Worm (Caenorhabditis elegans) whole organism, young adult: ENCODE measurements around the gene B0280.7.

Source experiments
- B0261.1 ChIP-seq: sonication (generic microtip); optimal IDR thresholded peaks from 2 replicates; lab custom pipeline; 2016; ENCODE audit warnings: mild to moderate bottlenecking, missing genetic modification characterization, moderate library complexity, missing compliant biosample characterization
- F10E7.11 ChIP-seq: sonication (generic microtip); optimal IDR thresholded peaks from 2 replicates; lab custom pipeline; 2017; ENCODE audit warnings: mild to moderate bottlenecking, missing genetic modification characterization, moderate library complexity, missing compliant biosample characterization
- F23B12.7 ChIP-seq: sonication (generic microtip); optimal IDR thresholded peaks from 2 replicates; lab custom pipeline; 2017; ENCODE audit warnings: missing genetic modification characterization, mild to moderate bottlenecking, missing compliant biosample characterization, antibody characterized with exemption, moderate library complexity; ENCODE audit not compliant: insufficient read depth
- F52B5.7 ChIP-seq: sonication (generic microtip); optimal IDR thresholded peaks from 2 replicates; lab custom pipeline; 2016; ENCODE audit warnings: mild to moderate bottlenecking, missing genetic modification characterization, missing compliant biosample characterization
- Y53G8AR.9 ChIP-seq: fragments of 200-800 bp; sonication (Bioruptor generic); conservative IDR thresholded peaks from 2 replicates; pipeline ENCODE4 v1.3.6; 2022; ENCODE audit warnings: missing genetic modification reagents, missing genetic modification characterization, missing compliant biosample characterization
- ZK185.1 ChIP-seq: sonication (generic microtip); optimal IDR thresholded peaks from 2 replicates; lab custom pipeline; 2016; ENCODE audit warnings: mild to moderate bottlenecking, missing genetic modification characterization, missing compliant biosample characterization; ENCODE audit not compliant: poor library complexity, severe bottlenecking
- ama-1 ChIP-seq, 3 experiments: fragments of 150-350 bp in 1 of 3; sonication (generic microtip) in 2 of 3; optimal IDR thresholded peaks; 2 replicates each; lab custom pipeline; 2014 to 2018; ENCODE audit warnings: missing biosample characterization in 2 of 3, missing genetic modification characterization in 2 of 3, missing genetic modification reagents in 2 of 3
- atf-7 ChIP-seq: sonication (generic microtip); optimal IDR thresholded peaks from 2 replicates; lab custom pipeline; 2017; ENCODE audit warnings: mild to moderate bottlenecking, missing genetic modification characterization, missing compliant biosample characterization
- attf-5 ChIP-seq: fragments of 200-800 bp; sonication (Bioruptor generic); optimal IDR thresholded peaks from 2 replicates; lab custom pipeline; 2018; ENCODE audit warnings: mild to moderate bottlenecking, missing genetic modification characterization, missing compliant biosample characterization
- cebp-1 ChIP-seq, 2 experiments: fragments of 200-800 bp in 1 of 2; sonication (Bioruptor generic) in 1 of 2; sonication (generic microtip) in 1 of 2; IDR thresholded peaks in 1 of 2; optimal IDR thresholded peaks in 1 of 2; 2 replicates each; pipeline versions ENCODE4 v1.3.6 to Lab custom; 2017 to 2022; ENCODE audit warnings: missing compliant biosample characterization in 2 of 2, missing genetic modification characterization in 2 of 2, mild to moderate bottlenecking in 1 of 2, missing genetic modification reagents in 1 of 2, moderate library complexity in 1 of 2
- chd-7 ChIP-seq: sonication (generic microtip); optimal IDR thresholded peaks from 2 replicates; lab custom pipeline; 2016; ENCODE audit warnings: mild to moderate bottlenecking, missing genetic modification characterization, moderate library complexity, missing compliant biosample characterization
- dpl-1 ChIP-seq: fragments of 150-350 bp; optimal IDR thresholded peaks from 2 replicates; lab custom pipeline; 2014; ENCODE audit warnings: missing biosample characterization, missing genetic modification reagents, missing genetic modification characterization
- egl-44 ChIP-seq: fragments of 200-800 bp; sonication (Bioruptor generic); IDR thresholded peaks from 2 replicates; pipeline ENCODE4 v1.3.6; 2022; ENCODE audit warnings: missing genetic modification reagents, missing genetic modification characterization, missing compliant biosample characterization
- him-1 ChIP-seq: sonication (generic microtip); optimal IDR thresholded peaks from 2 replicates; lab custom pipeline; 2016; ENCODE audit warnings: missing genotype, missing genetic modification reagents, missing genetic modification characterization, missing compliant biosample characterization
- hmg-1.2 ChIP-seq: fragments of 200-800 bp; sonication (Bioruptor generic); IDR thresholded peaks from 2 replicates; pipeline ENCODE4 v1.3.6; 2022; ENCODE audit warnings: missing genetic modification reagents, missing genetic modification characterization, missing compliant biosample characterization
- hsf-1 ChIP-seq: fragments of 200-800 bp; sonication (Bioruptor generic); IDR thresholded peaks from 2 replicates; pipeline ENCODE4 v1.3.6; 2022; ENCODE audit warnings: missing genetic modification reagents, missing genetic modification characterization, missing compliant biosample characterization
- lag-1 ChIP-seq: fragments of 200-800 bp; sonication (Bioruptor generic); IDR thresholded peaks from 2 replicates; pipeline ENCODE4 v1.3.6; 2022; ENCODE audit warnings: missing genetic modification reagents, missing genetic modification characterization, missing compliant biosample characterization
- let-526 ChIP-seq: fragments of 200-800 bp; sonication (Bioruptor generic); IDR thresholded peaks from 2 replicates; pipeline ENCODE4 v1.3.6; 2022; ENCODE audit warnings: missing genetic modification reagents, missing genetic modification characterization, missing compliant biosample characterization
- let-607 ChIP-seq, 2 experiments: fragments of 200-800 bp in 1 of 2; sonication (Bioruptor generic) in 1 of 2; sonication (generic microtip) in 1 of 2; optimal IDR thresholded peaks; 2 replicates each; lab custom pipeline; 2016 to 2018; ENCODE audit warnings: mild to moderate bottlenecking in 2 of 2, missing compliant biosample characterization in 2 of 2, missing genetic modification characterization in 2 of 2, moderate library complexity in 2 of 2, missing genotype in 1 of 2
- lin-40 ChIP-seq: sonication (generic microtip); optimal IDR thresholded peaks from 2 replicates; lab custom pipeline; 2016; ENCODE audit warnings: missing genetic modification characterization, mild to moderate bottlenecking, missing compliant biosample characterization, missing genotype, missing genetic modification reagents
- lin-54 ChIP-seq: fragments of 200-800 bp; sonication (Bioruptor generic); optimal IDR thresholded peaks from 2 replicates; lab custom pipeline; 2018; ENCODE audit warnings: mild to moderate bottlenecking, missing genetic modification characterization, missing compliant biosample characterization
- lsl-1 ChIP-seq: fragments of 200-800 bp; sonication (Bioruptor generic); optimal IDR thresholded peaks from 2 replicates; lab custom pipeline; 2018; ENCODE audit warnings: mild to moderate bottlenecking, missing genetic modification characterization, moderate library complexity, missing compliant biosample characterization
- lsy-27 ChIP-seq: sonication (generic microtip); optimal IDR thresholded peaks from 2 replicates; lab custom pipeline; 2017; ENCODE audit warnings: missing genetic modification characterization, mild to moderate bottlenecking, missing compliant biosample characterization, antibody characterized with exemption, missing genotype, borderline replicate concordance; ENCODE audit not compliant: insufficient read depth
- madf-8 ChIP-seq: fragments of 200-800 bp; sonication (Bioruptor generic); conservative IDR thresholded peaks from 2 replicates; pipeline ENCODE4 v1.3.6; 2022; ENCODE audit warnings: missing genetic modification reagents, missing genetic modification characterization, missing compliant biosample characterization
- mcd-1 ChIP-seq: fragments of 200-800 bp; sonication (Bioruptor generic); IDR thresholded peaks from 2 replicates; pipeline ENCODE4 v1.3.6; 2022; ENCODE audit warnings: missing genetic modification reagents, missing genetic modification characterization, missing compliant biosample characterization
- mxl-1 ChIP-seq: sonication (generic microtip); optimal IDR thresholded peaks from 2 replicates; lab custom pipeline; 2016; ENCODE audit warnings: missing genetic modification characterization, missing compliant biosample characterization
- nhr-120 ChIP-seq: fragments of 200-800 bp; sonication (Bioruptor generic); IDR thresholded peaks from 2 replicates; pipeline ENCODE4 v1.3.6; 2022; ENCODE audit warnings: missing genetic modification characterization, missing compliant biosample characterization
- nhr-80 ChIP-seq: sonication (generic microtip); optimal IDR thresholded peaks from 2 replicates; lab custom pipeline; 2016; ENCODE audit warnings: missing genetic modification characterization, missing compliant biosample characterization
- pha-4 ChIP-seq: fragments of 150-350 bp; sonication (generic microtip); optimal IDR thresholded peaks from 2 replicates; lab custom pipeline; 2014; ENCODE audit warnings: missing biosample characterization, missing genetic modification reagents, missing genetic modification characterization
- repo-1 ChIP-seq: sonication (generic microtip); optimal IDR thresholded peaks from 2 replicates; lab custom pipeline; 2017; ENCODE audit warnings: mild to moderate bottlenecking, missing genetic modification characterization, missing compliant biosample characterization
- snpc-1.1 ChIP-seq: sonication (generic microtip); optimal IDR thresholded peaks from 2 replicates; lab custom pipeline; 2017; ENCODE audit warnings: missing genetic modification characterization, mild to moderate bottlenecking, missing compliant biosample characterization, antibody characterized with exemption, moderate library complexity, missing genotype, missing genetic modification reagents; ENCODE audit not compliant: insufficient read depth
- snpc-1.3 ChIP-seq: sonication (generic microtip); optimal IDR thresholded peaks from 2 replicates; lab custom pipeline; 2017; ENCODE audit warnings: missing genetic modification characterization, mild to moderate bottlenecking, missing compliant biosample characterization, antibody characterized with exemption, moderate library complexity, missing genotype, missing genetic modification reagents; ENCODE audit not compliant: insufficient read depth
- snpc-3.4 ChIP-seq: sonication (generic microtip); optimal IDR thresholded peaks from 2 replicates; lab custom pipeline; 2017; ENCODE audit warnings: missing genetic modification characterization, mild to moderate bottlenecking, missing compliant biosample characterization, antibody characterized with exemption, moderate library complexity, missing genotype, missing genetic modification reagents
- snpc-4 ChIP-seq, 5 experiments: fragments of 150-350 bp in 1 of 5; sonication (generic microtip) in 4 of 5; optimal IDR thresholded peaks; 2 replicates each; lab custom pipeline; 2014 to 2018; ENCODE audit warnings: missing genetic modification characterization in 5 of 5, missing biosample characterization in 3 of 5, antibody characterized with exemption in 2 of 5, mild to moderate bottlenecking in 2 of 5, missing compliant biosample characterization in 2 of 5, missing genotype in 2 of 5, moderate library complexity in 2 of 5, missing genetic modification reagents in 1 of 5
- somi-1 ChIP-seq: fragments of 200-800 bp; sonication (Bioruptor generic); optimal IDR thresholded peaks from 2 replicates; lab custom pipeline; 2018; ENCODE audit warnings: mild to moderate bottlenecking, missing genetic modification characterization, missing compliant biosample characterization
- tbp1 ChIP-seq: fragments of 200-800 bp; sonication (Bioruptor generic); optimal IDR thresholded peaks from 2 replicates; lab custom pipeline; 2018; ENCODE audit warnings: mild to moderate bottlenecking, missing genetic modification characterization, missing compliant biosample characterization
- ztf-18 ChIP-seq: sonication (generic microtip); optimal IDR thresholded peaks from 2 replicates; lab custom pipeline; 2016; ENCODE audit warnings: missing genotype, mild to moderate bottlenecking, missing genetic modification characterization, missing compliant biosample characterization

B0280.7 gene

ce11 chrIII:7122860-7123259 is 11.2 kb upstream of the B0280.7 start, which contains the start of the genes B0280.9 and rpia-1:
TSS of gene B0280.9 (minus strand) at chrIII:7122895.
TSS of gene rpia-1 (plus strand) at chrIII:7123128.
- TF ChIP-seq egl-44 (GFP tag; lab: Robert Waterston, UW) (no peak), let-526 (no peak), lsy-27 (tag; lab: Kevin White, UChicago) (no peak), ama-1 (optimal IDR thresholded peaks at IDR 0.05; lab: Kevin White, UChicago) (no peak), ama-1 (GFP tag; optimal IDR thresholded peaks at IDR 0.05; lab: Kevin White, UChicago) (no peak), hmg-1.2 (peak; percentile 28; the same call in 1 of the 2 replicates), nhr-120 (GFP tag; lab: Robert Waterston, UW) (no peak), cebp-1 (GFP tag; IDR thresholded peaks at IDR 0.05; lab: Robert Waterston, UW) (no peak), cebp-1 (tag; optimal IDR thresholded peaks at IDR 0.05; lab: Kevin White, UChicago) (peak; percentile 6), snpc-1.1 (tag; lab: Kevin White, UChicago) (peak; percentile 32), lsl-1 (GFP tag; lab: Kevin White, UChicago) (peak; percentile 14), F10E7.11 (tag; lab: Kevin White, UChicago) (no peak), pha-4 (tag; lab: Kevin White, UChicago) (no peak), snpc-3.4 (tag; lab: Kevin White, UChicago) (peak; percentile 12), lag-1 (GFP tag; lab: Robert Waterston, UW) (no peak), snpc-1.3 (peak; percentile 41), snpc-4 (GFP tag; optimal IDR thresholded peaks at IDR 0.05; lab: Kevin White, UChicago) (no peak), snpc-4 (tag; optimal IDR thresholded peaks at IDR 0.05; lab: Kevin White, UChicago) (peak in 1 of 4 experiments; percentile 13)

- TF ChIP-seq Y53G8AR.9 (GFP tag; lab: Robert Waterston, UW) (0 out of 2 replicates have a peak, but pooled peaks have one; percentile 13), madf-8 (GFP tag; lab: Robert Waterston, UW) (no peak), nhr-80 (peak; percentile 25), repo-1 (peak; percentile 16), chd-7 (tag; lab: Kevin White, UChicago) (peak; percentile 15), him-1 (tag; lab: Kevin White, UChicago) (peak; percentile 51), atf-7 (tag; lab: Kevin White, UChicago) (peak; percentile 5), let-607 (tag; optimal IDR thresholded peaks at IDR 0.05; lab: Kevin White, UChicago) (peak in 1 of 2 experiments; percentile 35), ztf-18 (tag; lab: Kevin White, UChicago) (no peak), hsf-1 (GFP tag; lab: Robert Waterston, UW) (0 out of 2 replicates have a peak, but pooled peaks have one; percentile 37), lin-40 (tag; lab: Kevin White, UChicago) (peak; percentile 29), B0261.1 (tag; lab: Kevin White, UChicago) (no peak)
These were observed 8.8 kb upstream of the B0280.7 start for ce11 chrIII:7120477-7120876.

- no peak for TF ChIP-seq hsf-1 (GFP tag; lab: Robert Waterston, UW)
- peak; percentile 79 for TF ChIP-seq hmg-1.2
- no peak for TF ChIP-seq mxl-1 (tag; lab: Kevin White, UChicago)
- no peak for TF ChIP-seq lag-1 (GFP tag; lab: Robert Waterston, UW)
- TF ChIP-seq mcd-1 (GFP tag; lab: Robert Waterston, UW): peak; percentile 33; the same call in 1 of the 2 replicates
- no peak for TF ChIP-seq egl-44 (GFP tag; lab: Robert Waterston, UW)
- peak; percentile 21 for TF ChIP-seq ZK185.1 (tag; lab: Kevin White, UChicago)
- TF ChIP-seq snpc-4 (GFP tag; optimal IDR thresholded peaks at IDR 0.05; lab: Kevin White, UChicago): no peak
- peak in 1 of 4 experiments; percentile 14 for TF ChIP-seq snpc-4 (tag; optimal IDR thresholded peaks at IDR 0.05; lab: Kevin White, UChicago)
- TF ChIP-seq repo-1: peak; percentile 21
- TF ChIP-seq attf-5 (GFP tag; lab: Kevin White, UChicago): peak; percentile 71
- no peak for TF ChIP-seq cebp-1 (GFP tag; IDR thresholded peaks at IDR 0.05; lab: Robert Waterston, UW)
- peak; percentile 72 for TF ChIP-seq cebp-1 (tag; optimal IDR thresholded peaks at IDR 0.05; lab: Kevin White, UChicago)
- TF ChIP-seq lsy-27 (tag; lab: Kevin White, UChicago): no peak
- TF ChIP-seq F23B12.7 (tag; lab: Kevin White, UChicago): no peak
- TF ChIP-seq F52B5.7 (tag; lab: Kevin White, UChicago): no peak
- TF ChIP-seq somi-1: no peak
- TF ChIP-seq madf-8 (GFP tag; lab: Robert Waterston, UW): no peak
- peak; percentile 69 for TF ChIP-seq nhr-80
- TF ChIP-seq tbp1 (GFP tag; lab: Kevin White, UChicago): peak; percentile 21
- TF ChIP-seq lin-40 (tag; lab: Kevin White, UChicago): peak; percentile 46
- TF ChIP-seq lin-54 (GFP tag; lab: Kevin White, UChicago): peak; percentile 35
- TF ChIP-seq dpl-1 (GFP tag; lab: Kevin White, UChicago): no peak
- TF ChIP-seq, all 124 proteins: peak for 11
These were observed 5.0 kb upstream of the B0280.7 start for ce11 chrIII:7116615-7117252.
